Worm (Caenorhabditis elegans): ENCODE data around the gene dnj-25.
A peak's percentile ranks its signal among the peaks of the same experiment; 100 is the strongest.

The dnj-25 gene

DNA sequence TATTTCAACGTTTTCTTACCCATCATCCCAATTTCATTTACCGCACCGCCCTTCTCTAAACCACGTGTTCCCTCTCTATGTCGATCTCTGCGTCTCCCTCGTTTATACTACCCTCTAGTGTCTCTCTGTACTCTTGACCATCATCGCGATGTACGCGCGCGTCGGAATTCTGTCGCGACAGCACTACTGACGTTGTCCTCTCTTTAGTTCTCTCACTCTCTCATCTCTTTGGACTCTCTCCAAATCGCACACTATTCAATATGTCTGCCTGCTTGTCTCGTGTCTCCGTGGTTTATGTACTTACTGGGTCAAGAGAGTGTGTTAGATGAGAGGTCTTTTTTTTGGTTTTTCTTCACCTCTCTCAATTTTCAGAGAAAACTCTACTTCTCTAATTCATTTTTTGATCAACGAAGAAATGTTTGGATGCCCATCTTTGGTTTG is 34.1 kb upstream of the dnj-25 start:
- TF ChIP-seq mml-1 (tag; optimal IDR thresholded peaks at IDR 0.05) (peak; percentile 2), nhr-77 (tag; optimal IDR thresholded peaks at IDR 0.05) (no peak), nhr-237 (tag; optimal IDR thresholded peaks at IDR 0.05) (no peak), nhr-25 (tag; optimal IDR thresholded peaks at IDR 0.05) (peak; percentile 96), nhr-76 (tag; optimal IDR thresholded peaks at IDR 0.05) (peak; percentile 46), tbx-2 (tag; optimal IDR thresholded peaks at IDR 0.05) (peak; percentile 89), skn-1 (tag; optimal IDR thresholded peaks at IDR 0.05) (peak; percentile 91), aly-2 (tag; optimal IDR thresholded peaks at IDR 0.05) (no peak), egl-27 (tag; optimal IDR thresholded peaks at IDR 0.05) (peak; percentile 76), nhr-11 (tag; optimal IDR thresholded peaks at IDR 0.05) (peak; percentile 94), nhr-28 (tag; optimal IDR thresholded peaks at IDR 0.05) (no peak), mdl-1 (tag; optimal IDR thresholded peaks at IDR 0.05) (peak; percentile 98), eor-1 (tag; optimal IDR thresholded peaks at IDR 0.05) (peak in 1 of 2 experiments; percentile 50), ztf-4 (tag; optimal IDR thresholded peaks at IDR 0.05) (peak; percentile 86), ama-1 (optimal IDR thresholded peaks at IDR 0.05) (peak; percentile 87), pqm-1 (tag; optimal IDR thresholded peaks at IDR 0.05) (peak; percentile 84), fkh-10 (GFP tag; optimal IDR thresholded peaks at IDR 0.05) (peak; percentile 81), ceh-28 (tag; optimal IDR thresholded peaks at IDR 0.05) (peak; percentile 91), jun-1 (tag; optimal IDR thresholded peaks at IDR 0.05) (peak; percentile 96), fos-1 (tag; optimal IDR thresholded peaks at IDR 0.05) (peak; percentile 54), ceh-16 (tag; optimal IDR thresholded peaks at IDR 0.05) (no peak), lsy-12 (tag; optimal IDR thresholded peaks at IDR 0.05) (peak; percentile 96), pha-4 (tag; optimal IDR thresholded peaks at IDR 0.05) (no peak), fkh-2 (tag; optimal IDR thresholded peaks at IDR 0.05) (peak; percentile 50), daf-12 (tag; optimal IDR thresholded peaks at IDR 0.05) (peak; percentile 3), sea-2 (GFP tag; optimal IDR thresholded peaks at IDR 0.05) (no peak), egl-5 (tag; optimal IDR thresholded peaks at IDR 0.05) (peak; percentile 97), nhr-12 (tag; optimal IDR thresholded peaks at IDR 0.05) (no peak), nfya-1 (tag; optimal IDR thresholded peaks at IDR 0.05; ENCODE audit: insufficient read depth) (peak; percentile 95), unc-62 (GFP tag; optimal IDR thresholded peaks at IDR 0.05) (peak; percentile 93), unc-39 (tag; optimal IDR thresholded peaks at IDR 0.05) (peak; percentile 51), ceh-82 (tag; optimal IDR thresholded peaks at IDR 0.05) (peak; percentile 81), ztf-11 (tag; optimal IDR thresholded peaks at IDR 0.05) (no peak), elt-3 (tag; optimal IDR thresholded peaks at IDR 0.05) (peak in 1 of 3 experiments; percentile 33), elt-2 (tag; optimal IDR thresholded peaks at IDR 0.05) (peak; percentile 85), hmg-11 (tag; optimal IDR thresholded peaks at IDR 0.05) (peak; percentile 96), R02D3.7 (tag; optimal IDR thresholded peaks at IDR 0.05) (peak; percentile 78), zag-1 (tag; optimal IDR thresholded peaks at IDR 0.05) (peak; percentile 36), lin-39 (tag; optimal IDR thresholded peaks at IDR 0.05) (peak; percentile 99), ceh-9 (tag; optimal IDR thresholded peaks at IDR 0.05) (no peak), elt-1 (tag; optimal IDR thresholded peaks at IDR 0.05) (peak; percentile 67), nhr-43 (tag; optimal IDR thresholded peaks at IDR 0.05; ENCODE audit: poor library complexity, severe bottlenecking) (peak; percentile 84), ZK546.5 (tag; optimal IDR thresholded peaks at IDR 0.05) (no peak), nhr-23 (tag; optimal IDR thresholded peaks at IDR 0.05) (peak; percentile 98), lin-15B (tag; optimal IDR thresholded peaks at IDR 0.05) (peak; percentile 63), nhr-67 (tag; optimal IDR thresholded peaks at IDR 0.05) (no peak), snpc-4 (tag; optimal IDR thresholded peaks at IDR 0.05) (peak; percentile 76)

DNA sequence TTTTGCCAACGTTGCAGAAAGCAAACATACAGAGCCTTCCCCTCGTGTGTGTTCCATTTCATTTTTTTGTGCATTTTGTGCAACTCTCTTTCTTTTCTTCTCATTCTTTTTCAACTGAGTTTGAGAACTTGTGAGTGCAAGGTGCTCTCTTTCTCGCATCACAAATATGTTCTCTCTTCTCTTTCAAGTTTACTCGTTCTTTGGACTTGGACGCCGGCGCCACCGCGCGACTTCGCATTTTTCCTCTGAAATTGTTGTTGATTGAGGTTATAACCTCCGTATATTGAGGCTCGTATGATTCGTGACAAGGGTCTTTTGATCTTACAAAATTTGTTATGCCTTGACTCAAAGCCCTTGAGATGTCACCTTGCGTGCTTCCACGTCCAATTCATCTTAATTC is 32.6 kb upstream of the dnj-25 start:
- peak; percentile 59 for TF ChIP-seq snpc-4 (tag; optimal IDR thresholded peaks at IDR 0.05)
- TF ChIP-seq elt-1 (tag; optimal IDR thresholded peaks at IDR 0.05) = peak; percentile 1
- TF ChIP-seq egl-27 (tag; optimal IDR thresholded peaks at IDR 0.05) = no peak
- peak; percentile 15 for TF ChIP-seq mdl-1 (tag; optimal IDR thresholded peaks at IDR 0.05)
- TF ChIP-seq nhr-11 (tag; optimal IDR thresholded peaks at IDR 0.05) = no peak
- peak; percentile 37 for TF ChIP-seq hmg-11 (tag; optimal IDR thresholded peaks at IDR 0.05)
- no peak for TF ChIP-seq nhr-23 (tag; optimal IDR thresholded peaks at IDR 0.05)
- peak; percentile 80 for TF ChIP-seq jun-1 (tag; optimal IDR thresholded peaks at IDR 0.05)
- TF ChIP-seq pqm-1 (tag; optimal IDR thresholded peaks at IDR 0.05) = peak; percentile 7
- TF ChIP-seq lin-39 (tag; optimal IDR thresholded peaks at IDR 0.05) = peak; percentile 71
- peak; percentile 92 for TF ChIP-seq ama-1 (optimal IDR thresholded peaks at IDR 0.05)
- TF ChIP-seq unc-39 (tag; optimal IDR thresholded peaks at IDR 0.05) = no peak
- no peak for TF ChIP-seq zag-1 (tag; optimal IDR thresholded peaks at IDR 0.05)
- peak; percentile 17 for TF ChIP-seq ceh-28 (tag; optimal IDR thresholded peaks at IDR 0.05)
- TF ChIP-seq eor-1 (tag; optimal IDR thresholded peaks at IDR 0.05) = no peak
- TF ChIP-seq ztf-11 (tag; optimal IDR thresholded peaks at IDR 0.05) = no peak
- TF ChIP-seq elt-2 (tag; optimal IDR thresholded peaks at IDR 0.05) = peak; percentile 46
- TF ChIP-seq ceh-16 (tag; optimal IDR thresholded peaks at IDR 0.05) = no peak
- TF ChIP-seq lin-15B (tag; optimal IDR thresholded peaks at IDR 0.05) = peak; percentile 26
- no peak for TF ChIP-seq daf-12 (tag; optimal IDR thresholded peaks at IDR 0.05)
- peak; percentile 75 for TF ChIP-seq nfya-1 (tag; optimal IDR thresholded peaks at IDR 0.05; ENCODE audit: insufficient read depth)
- no peak for TF ChIP-seq nhr-12 (tag; optimal IDR thresholded peaks at IDR 0.05)

Data from whole organism, L3 larva.